Worm (Caenorhabditis elegans) whole organism, late embryonic: ENCODE results near the gene dars-2.

Experiments
- C38D4.7 ChIP-seq: fragments of 200-800 bp; sonication (Bioruptor generic); optimal IDR thresholded peaks from 2 replicates; lab custom pipeline; 2018; ENCODE audit warnings: mild to moderate bottlenecking, missing genetic modification characterization, moderate library complexity, missing compliant biosample characterization
- ahr-1 ChIP-seq: sonication (generic microtip); optimal IDR thresholded peaks from 2 replicates; lab custom pipeline; 2016; ENCODE audit warnings: missing genetic modification characterization, missing compliant biosample characterization
- ama-1 ChIP-seq: fragments of 150-350 bp; optimal IDR thresholded peaks from 2 replicates; lab custom pipeline; 2014
- ceh-14 ChIP-seq: sonication (generic microtip); optimal IDR thresholded peaks from 2 replicates; lab custom pipeline; 2016; ENCODE audit warnings: missing genotype, missing genetic modification characterization, missing compliant biosample characterization
- ceh-22 ChIP-seq: sonication (generic microtip); optimal IDR thresholded peaks from 2 replicates; lab custom pipeline; 2017; ENCODE audit warnings: missing biosample characterization, missing genetic modification characterization
- ceh-34 ChIP-seq: sonication (generic microtip); optimal IDR thresholded peaks from 2 replicates; lab custom pipeline; 2016; ENCODE audit warnings: mild to moderate bottlenecking, missing genetic modification characterization, missing compliant biosample characterization
- ceh-45 ChIP-seq: fragments of 200-800 bp; sonication (Bioruptor generic); IDR thresholded peaks from 2 replicates; pipeline ENCODE4 v1.3.6; 2022; ENCODE audit warnings: missing genetic modification reagents, missing genetic modification characterization, missing compliant biosample characterization
- ceh-48 ChIP-seq: sonication (generic microtip); optimal IDR thresholded peaks from 2 replicates; lab custom pipeline; 2016; ENCODE audit warnings: missing genetic modification characterization, inconsistent platforms, missing compliant biosample characterization
- ceh-9 ChIP-seq: sonication (generic microtip); optimal IDR thresholded peaks from 2 replicates; lab custom pipeline; 2016; ENCODE audit warnings: mild to moderate bottlenecking, missing genetic modification characterization, inconsistent platforms, missing compliant biosample characterization
- dmd-4 ChIP-seq: sonication (generic microtip); optimal IDR thresholded peaks from 2 replicates; lab custom pipeline; 2016; ENCODE audit warnings: borderline replicate concordance, missing genetic modification characterization, missing compliant biosample characterization
- dve-1 ChIP-seq: sonication (generic microtip); optimal IDR thresholded peaks from 2 replicates; lab custom pipeline; 2017; ENCODE audit warnings: antibody characterized with exemption, mild to moderate bottlenecking, missing genetic modification characterization, missing compliant biosample characterization
- elt-4 ChIP-seq: sonication (generic microtip); optimal IDR thresholded peaks from 2 replicates; lab custom pipeline; 2016; ENCODE audit warnings: missing genetic modification characterization, missing compliant biosample characterization
- ets-4 ChIP-seq: sonication (generic microtip); optimal IDR thresholded peaks from 2 replicates; lab custom pipeline; 2016; ENCODE audit warnings: missing genetic modification characterization, missing compliant biosample characterization
- fax-1 ChIP-seq: sonication (generic microtip); optimal IDR thresholded peaks from 2 replicates; lab custom pipeline; 2016; ENCODE audit warnings: missing genotype, missing genetic modification characterization, missing compliant biosample characterization
- hlh-6 ChIP-seq: sonication (generic microtip); optimal IDR thresholded peaks from 2 replicates; lab custom pipeline; 2016; ENCODE audit warnings: missing genotype, missing genetic modification characterization, missing compliant biosample characterization
- lin-11 ChIP-seq: fragments of 200-800 bp; sonication (Bioruptor generic); optimal IDR thresholded peaks from 2 replicates; lab custom pipeline; 2018; ENCODE audit warnings: mild to moderate bottlenecking, missing genetic modification characterization, missing compliant biosample characterization
- nfya-1 ChIP-seq: sonication (generic microtip); optimal IDR thresholded peaks from 2 replicates; lab custom pipeline; 2017; ENCODE audit warnings: missing genetic modification characterization, mild to moderate bottlenecking, missing compliant biosample characterization, antibody characterized with exemption, moderate library complexity
- nhr-232 ChIP-seq: sonication (generic microtip); optimal IDR thresholded peaks from 2 replicates; lab custom pipeline; 2016; ENCODE audit warnings: missing genetic modification characterization, missing compliant biosample characterization
- odd-2 ChIP-seq: sonication (generic microtip); optimal IDR thresholded peaks from 2 replicates; lab custom pipeline; 2017; ENCODE audit warnings: antibody characterized with exemption, mild to moderate bottlenecking, missing genetic modification characterization, missing compliant biosample characterization
- pros-1 ChIP-seq: fragments of 150-350 bp; optimal IDR thresholded peaks from 2 replicates; lab custom pipeline; 2014; ENCODE audit warnings: missing biosample characterization, missing genetic modification reagents, missing genetic modification characterization
- sdc-2 ChIP-seq: sonication (generic microtip); optimal IDR thresholded peaks from 2 replicates; lab custom pipeline; 2016; ENCODE audit warnings: missing genotype, missing genetic modification characterization, missing compliant biosample characterization
- sox-4 ChIP-seq: sonication (generic microtip); optimal IDR thresholded peaks from 2 replicates; lab custom pipeline; 2017; ENCODE audit warnings: mild to moderate bottlenecking, missing genetic modification characterization, inconsistent platforms, missing compliant biosample characterization
- syd-9 ChIP-seq: sonication (generic microtip); optimal IDR thresholded peaks from 2 replicates; lab custom pipeline; 2016; ENCODE audit warnings: mild to moderate bottlenecking, missing genetic modification characterization, moderate library complexity, missing compliant biosample characterization
- tbx-2 ChIP-seq: sonication (generic microtip); optimal IDR thresholded peaks from 2 replicates; lab custom pipeline; 2016; ENCODE audit warnings: missing genetic modification characterization, missing compliant biosample characterization
- ttx-3 ChIP-seq: sonication (generic microtip); optimal IDR thresholded peaks from 2 replicates; lab custom pipeline; 2016; ENCODE audit warnings: missing genetic modification reagents, missing genetic modification characterization, missing compliant biosample characterization
- unc-3 ChIP-seq, 2 experiments: fragments of 200-800 bp in 1 of 2; sonication (Bioruptor generic) in 1 of 2; sonication (generic microtip) in 1 of 2; conservative IDR thresholded peaks in 1 of 2; optimal IDR thresholded peaks in 1 of 2; 2 replicates each; pipeline versions ENCODE4 v1.3.6 to Lab custom; 2016 to 2022; ENCODE audit warnings: missing compliant biosample characterization in 2 of 2, missing genetic modification characterization in 2 of 2, missing genetic modification reagents in 1 of 2
- unc-55 ChIP-seq: sonication (generic microtip); optimal IDR thresholded peaks from 2 replicates; lab custom pipeline; 2017; ENCODE audit warnings: missing biosample characterization, missing genetic modification reagents, missing genetic modification characterization
- unc-86 ChIP-seq: sonication (generic microtip); optimal IDR thresholded peaks from 2 replicates; lab custom pipeline; 2016; ENCODE audit warnings: missing genetic modification characterization, missing compliant biosample characterization

The dars-2 gene

ce11 chrV:12040823-12041606, 7.5 kb upstream of the dars-2 start, which contains the start of the genes kup-1 and F10C2.4:
kup-1 (minus strand) TSS chrV:12040873.
F10C2.4 (plus strand) TSS chrV:12041556.
- TF ChIP-seq ceh-48 (tag; lab: Kevin White, UChicago), result peak; percentile 28
- no peak for TF ChIP-seq sdc-2 (tag; lab: Kevin White, UChicago)
- peak; percentile 12 for TF ChIP-seq nfya-1 (tag; lab: Kevin White, UChicago)
- TF ChIP-seq unc-55, result peak; percentile 40
- no peak for TF ChIP-seq pros-1
- TF ChIP-seq, all 69 proteins: peak for 3

ce11 chrV:12045132-12045531, 3.4 kb upstream of the dars-2 start, which contains the start of gene F10C2.5:
F10C2.5 (plus strand) TSS chrV:12045432.
- no peak for TF ChIP-seq ceh-34 (tag; lab: Kevin White, UChicago)

DNA sequence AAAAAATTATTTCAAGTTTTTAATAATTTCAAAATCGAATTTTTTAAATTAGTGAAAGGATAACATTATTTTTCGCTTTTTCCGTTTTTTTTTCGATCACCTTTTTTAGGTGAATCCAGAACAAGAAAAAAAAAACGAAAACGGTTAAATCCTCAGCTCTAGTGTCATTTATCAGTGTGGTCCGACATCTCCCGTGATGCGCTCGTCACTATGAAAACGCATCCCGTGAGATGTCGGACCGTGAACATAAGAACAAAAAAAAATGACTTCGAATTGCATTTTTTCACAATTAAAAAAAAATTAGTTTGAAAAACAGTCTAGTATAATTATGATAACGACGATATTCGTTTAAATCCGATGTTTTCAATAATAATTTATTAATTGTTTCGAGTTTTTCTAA, 810 bp upstream of the dars-2 start:
- TF ChIP-seq ceh-9 (tag; lab: Kevin White, UChicago) (no peak), C38D4.7 (GFP tag; lab: Kevin White, UChicago) (no peak), tbx-2 (tag; lab: Kevin White, UChicago) (no peak)

- TF ChIP-seq ceh-34 (tag; lab: Kevin White, UChicago) (no peak), ceh-14 (tag; lab: Kevin White, UChicago) (no peak), ama-1 (lab: Kevin White, UChicago) (no peak), syd-9 (no peak), nhr-232 (tag; lab: Kevin White, UChicago) (no peak), lin-11 (tag; lab: Kevin White, UChicago) (no peak), odd-2 (tag; lab: Kevin White, UChicago) (no peak), dmd-4 (tag; lab: Kevin White, UChicago) (no peak), hlh-6 (tag; lab: Kevin White, UChicago) (no peak), unc-86 (no peak), ceh-45 (no peak), ahr-1 (no peak), pros-1 (no peak), ceh-22 (no peak), dve-1 (tag; lab: Kevin White, UChicago) (no peak), ceh-48 (tag; lab: Kevin White, UChicago) (no peak), sox-4 (no peak), ets-4 (tag; lab: Kevin White, UChicago) (no peak), unc-55 (no peak)
These were observed 5.1 kb downstream of the dars-2 start, which contains the start of gene F10C2.7 for ce11 chrV:12053598-12053997. F10C2.7 (plus strand) TSS chrV:12053898.

ce11 chrV:12059719-12060118, 11.2 kb downstream of the dars-2 start, which contains the start of gene R07B7.2:
R07B7.2 (minus strand) TSS chrV:12059753.
- TF ChIP-seq ttx-3 (tag; lab: Kevin White, UChicago) (no peak), dmd-4 (tag; lab: Kevin White, UChicago) (no peak)

DNA sequence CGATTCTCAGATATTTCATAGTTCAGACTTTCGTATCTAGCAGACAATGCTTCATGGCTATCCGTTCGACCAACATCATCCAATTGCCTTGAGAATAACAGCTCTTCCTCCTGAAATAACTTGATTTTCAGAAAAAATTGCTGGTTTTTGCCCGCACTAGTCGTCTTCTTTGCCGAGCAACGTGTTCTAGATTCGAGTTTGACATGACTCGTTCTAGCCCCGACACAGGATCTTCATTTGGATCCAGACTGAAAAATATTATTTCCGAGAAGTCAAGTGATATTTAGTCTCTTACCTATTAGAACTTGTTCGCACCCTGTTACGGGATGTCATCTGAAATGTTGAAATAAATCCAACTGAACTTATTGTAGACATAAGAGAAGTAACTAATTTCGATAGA, 14.5 kb downstream of the dars-2 start, which contains the start of gene clh-6:
Gene clh-6, minus strand, starts transcription at position 333 of the 400 bp plus-strand sequence.
- peak; percentile 41 for TF ChIP-seq ama-1 (lab: Kevin White, UChicago)
- TF ChIP-seq fax-1 (tag; lab: Kevin White, UChicago), result no peak
- TF ChIP-seq lin-11 (tag; lab: Kevin White, UChicago), result no peak
- TF ChIP-seq unc-3 (GFP tag; conservative IDR thresholded peaks at IDR 0.05; lab: Robert Waterston, UW), result no peak
- TF ChIP-seq unc-3 (tag; optimal IDR thresholded peaks at IDR 0.05; lab: Kevin White, UChicago), result no peak
- no peak for TF ChIP-seq elt-4 (tag; lab: Kevin White, UChicago)
- TF ChIP-seq, all 69 proteins: peak for 1
